Fruit fly (Drosophila melanogaster) whole organism, prepupa: Measurements from ENCODE around the gene Or83c.

Experiments
- Blimp-1 ChIP-seq: fragments of 200-800 bp; sonication (Bioruptor generic); optimal IDR thresholded peaks from 3 replicates; lab custom pipeline; 2017; ENCODE audit warnings: missing biosample characterization, missing genetic modification characterization, mild to moderate bottlenecking, moderate library complexity, missing genetic modification reagents
- CG10669 ChIP-seq: fragments of 200-800 bp; sonication (Bioruptor generic); optimal IDR thresholded peaks from 3 replicates; lab custom pipeline; 2018; ENCODE audit warnings: missing biosample characterization, mild to moderate bottlenecking, missing genetic modification characterization, moderate library complexity
- CG11294 ChIP-seq: fragments of 200-800 bp; sonication (Bioruptor generic); IDR thresholded peaks from 2 replicates; pipeline ENCODE4 v1.3.6; 2022; ENCODE audit warnings: missing biosample characterization, missing genetic modification characterization
- CG11762 ChIP-seq: fragments of 200-800 bp; sonication (Bioruptor generic); optimal IDR thresholded peaks from 3 replicates; lab custom pipeline; 2016; ENCODE audit warnings: missing biosample characterization, missing genetic modification characterization; ENCODE audit not compliant: insufficient read depth
- CG15336 ChIP-seq: fragments of 200-800 bp; sonication (Bioruptor generic); IDR thresholded peaks from 2 replicates; pipeline ENCODE4 v1.3.6; 2022; ENCODE audit warnings: missing biosample characterization, missing genetic modification characterization
- CG31627 ChIP-seq: fragments of 200-800 bp; sonication (Bioruptor generic); optimal IDR thresholded peaks from 3 replicates; lab custom pipeline; 2016; ENCODE audit warnings: missing biosample characterization, missing genetic modification characterization
- CG32006 ChIP-seq: fragments of 200-800 bp; sonication (Bioruptor generic); optimal IDR thresholded peaks from 3 replicates; lab custom pipeline; 2017; ENCODE audit warnings: missing biosample characterization, mild to moderate bottlenecking, missing genetic modification characterization
- CG34406 ChIP-seq: fragments of 200-800 bp; sonication (Bioruptor generic); optimal IDR thresholded peaks from 3 replicates; lab custom pipeline; 2016; ENCODE audit warnings: missing biosample characterization, missing genetic modification characterization
- CG6163 ChIP-seq: fragments of 200-800 bp; sonication (Bioruptor generic); IDR thresholded peaks from 3 replicates; pipeline ENCODE4 v1.3.6; 2022; ENCODE audit warnings: missing biosample characterization, missing genetic modification characterization
- CG6808 ChIP-seq: fragments of 200-800 bp; sonication (Bioruptor generic); optimal IDR thresholded peaks from 3 replicates; lab custom pipeline; 2017; ENCODE audit warnings: missing biosample characterization, missing genetic modification characterization, mild to moderate bottlenecking, moderate library complexity, missing genetic modification reagents
- CG6854 ChIP-seq: fragments of 200-800 bp; sonication (Bioruptor generic); optimal IDR thresholded peaks from 2 replicates; lab custom pipeline; 2017; ENCODE audit warnings: missing biosample characterization, mild to moderate bottlenecking, missing genetic modification characterization
- CG7368 ChIP-seq: fragments of 200-800 bp; sonication (Bioruptor generic); optimal IDR thresholded peaks from 3 replicates; lab custom pipeline; 2016; ENCODE audit warnings: missing biosample characterization, missing genetic modification characterization
- CG8119 ChIP-seq: fragments of 200-800 bp; sonication (Bioruptor generic); IDR thresholded peaks from 3 replicates; pipeline ENCODE4 v1.3.6; 2022; ENCODE audit warnings: missing biosample characterization, missing genetic modification characterization
- CG8319 ChIP-seq: fragments of 200-800 bp; sonication (Bioruptor generic); optimal IDR thresholded peaks from 3 replicates; lab custom pipeline; 2016; ENCODE audit warnings: missing biosample characterization, missing genetic modification characterization
- CG9139 ChIP-seq: fragments of 200-800 bp; sonication (Bioruptor generic); optimal IDR thresholded peaks from 3 replicates; lab custom pipeline; 2017; ENCODE audit warnings: missing biosample characterization, mild to moderate bottlenecking, missing genetic modification characterization
- Eip75B ChIP-seq: fragments of 200-800 bp; sonication (Bioruptor generic); optimal IDR thresholded peaks from 3 replicates; lab custom pipeline; 2016; ENCODE audit warnings: missing biosample characterization, missing genetic modification characterization
- Eip93F ChIP-seq: fragments of 200-800 bp; sonication (Bioruptor generic); optimal IDR thresholded peaks from 2 replicates; lab custom pipeline; 2016; ENCODE audit warnings: missing biosample characterization, mild to moderate bottlenecking, missing genetic modification characterization
- Gug ChIP-seq: fragments of 200-800 bp; sonication (Bioruptor generic); IDR thresholded peaks from 2 replicates; pipeline ENCODE4 v1.3.6; 2022; ENCODE audit warnings: missing biosample characterization, missing genetic modification characterization
- Hr38 ChIP-seq: sonication (Bioruptor generic); optimal IDR thresholded peaks from 2 replicates; lab custom pipeline; 2016; ENCODE audit warnings: missing biosample characterization, missing genetic modification characterization
- Hr39 ChIP-seq: fragments of 200-800 bp; sonication (Bioruptor generic); optimal IDR thresholded peaks from 2 replicates; lab custom pipeline; 2016; ENCODE audit warnings: missing biosample characterization, missing genetic modification characterization
- Hr4 ChIP-seq: fragments of 200-800 bp; sonication (Bioruptor generic); optimal IDR thresholded peaks from 3 replicates; lab custom pipeline; 2016; ENCODE audit warnings: missing biosample characterization, missing genetic modification characterization
- Lpt ChIP-seq: fragments of 200-800 bp; sonication (Bioruptor generic); optimal IDR thresholded peaks from 3 replicates; lab custom pipeline; 2016; ENCODE audit warnings: missing biosample characterization, missing genetic modification characterization
- OdsH ChIP-seq: fragments of 200-800 bp; sonication (Bioruptor generic); optimal IDR thresholded peaks from 3 replicates; lab custom pipeline; 2016; ENCODE audit warnings: missing biosample characterization, missing genetic modification characterization
- Smox ChIP-seq: fragments of 200-800 bp; sonication (Bioruptor generic); optimal IDR thresholded peaks from 3 replicates; lab custom pipeline; 2016; ENCODE audit warnings: missing biosample characterization, missing genetic modification characterization
- Sox102F ChIP-seq: fragments of 200-800 bp; sonication (Bioruptor generic); optimal IDR thresholded peaks from 2 replicates; lab custom pipeline; 2016; ENCODE audit warnings: missing biosample characterization, mild to moderate bottlenecking, missing genetic modification characterization
- Sox14 ChIP-seq: fragments of 200-800 bp; sonication (Bioruptor generic); optimal IDR thresholded peaks from 3 replicates; lab custom pipeline; 2016; ENCODE audit warnings: missing biosample characterization, missing genetic modification characterization
- Sox15 ChIP-seq: fragments of 200-800 bp; sonication (Bioruptor generic); optimal IDR thresholded peaks from 3 replicates; lab custom pipeline; 2016; ENCODE audit warnings: missing biosample characterization, missing genetic modification characterization
- achi ChIP-seq: fragments of 200-800 bp; sonication (Bioruptor generic); optimal IDR thresholded peaks from 3 replicates; lab custom pipeline; 2016; ENCODE audit warnings: missing biosample characterization, missing genetic modification characterization
- acj6 ChIP-seq: fragments of 200-800 bp; sonication (Bioruptor generic); optimal IDR thresholded peaks from 3 replicates; lab custom pipeline; 2016; ENCODE audit warnings: missing biosample characterization, missing genetic modification characterization
- cyc ChIP-seq: fragments of 200-800 bp; sonication (Bioruptor generic); optimal IDR thresholded peaks from 3 replicates; lab custom pipeline; 2016; ENCODE audit warnings: missing biosample characterization, missing genetic modification characterization
- dac ChIP-seq: fragments of 200-800 bp; sonication (Bioruptor generic); optimal IDR thresholded peaks from 2 replicates; lab custom pipeline; 2017; ENCODE audit warnings: missing biosample characterization, mild to moderate bottlenecking, missing genetic modification characterization
- eg ChIP-seq: fragments of 200-800 bp; sonication (Bioruptor generic); IDR thresholded peaks from 3 replicates; pipeline ENCODE4 v1.3.6; 2022; ENCODE audit warnings: missing biosample characterization, missing genetic modification characterization
- fd59A ChIP-seq: fragments of 200-800 bp; sonication (Bioruptor generic); optimal IDR thresholded peaks from 2 replicates; lab custom pipeline; 2017; ENCODE audit warnings: missing biosample characterization, mild to moderate bottlenecking, missing genetic modification characterization, missing genetic modification reagents
- fd85E ChIP-seq: fragments of 200-800 bp; sonication (Bioruptor generic); optimal IDR thresholded peaks from 3 replicates; lab custom pipeline; 2016; ENCODE audit warnings: missing biosample characterization, missing genetic modification characterization
- fkh ChIP-seq: fragments of 200-800 bp; sonication (Bioruptor generic); optimal IDR thresholded peaks from 3 replicates; lab custom pipeline; 2017; ENCODE audit warnings: missing biosample characterization, mild to moderate bottlenecking, missing genetic modification characterization, moderate library complexity
- net ChIP-seq: fragments of 200-800 bp; sonication (Bioruptor generic); optimal IDR thresholded peaks from 3 replicates; lab custom pipeline; 2016; ENCODE audit warnings: missing biosample characterization, missing genetic modification characterization
- pdm3 ChIP-seq: fragments of 200-800 bp; sonication (Bioruptor generic); optimal IDR thresholded peaks from 3 replicates; lab custom pipeline; 2016; ENCODE audit warnings: missing biosample characterization, missing genetic modification characterization
- salr ChIP-seq, 2 experiments: fragments of 200-800 bp; sonication (Bioruptor generic); optimal IDR thresholded peaks; 3 replicates each; lab custom pipeline; 2016 to 2018; ENCODE audit warnings: missing biosample characterization in 2 of 2, missing genetic modification characterization in 2 of 2, mild to moderate bottlenecking in 1 of 2
- spab ChIP-seq: fragments of 200-800 bp; sonication (Bioruptor generic); optimal IDR thresholded peaks from 2 replicates; lab custom pipeline; 2017; ENCODE audit warnings: missing biosample characterization, mild to moderate bottlenecking, missing genetic modification characterization, missing genetic modification reagents
- ss ChIP-seq, 2 experiments: fragments of 200-800 bp; sonication (Bioruptor generic); optimal IDR thresholded peaks; 2 replicates in 1 of 2; 3 replicates in 1 of 2; lab custom pipeline; 2017 to 2018; ENCODE audit warnings: mild to moderate bottlenecking in 2 of 2, missing biosample characterization in 2 of 2, missing genetic modification characterization in 2 of 2, moderate library complexity in 1 of 2
- vri ChIP-seq: fragments of 200-800 bp; sonication (Bioruptor generic); optimal IDR thresholded peaks from 3 replicates; lab custom pipeline; 2016; ENCODE audit warnings: missing biosample characterization, mild to moderate bottlenecking, missing genetic modification characterization

Gene Or83c

DNA sequence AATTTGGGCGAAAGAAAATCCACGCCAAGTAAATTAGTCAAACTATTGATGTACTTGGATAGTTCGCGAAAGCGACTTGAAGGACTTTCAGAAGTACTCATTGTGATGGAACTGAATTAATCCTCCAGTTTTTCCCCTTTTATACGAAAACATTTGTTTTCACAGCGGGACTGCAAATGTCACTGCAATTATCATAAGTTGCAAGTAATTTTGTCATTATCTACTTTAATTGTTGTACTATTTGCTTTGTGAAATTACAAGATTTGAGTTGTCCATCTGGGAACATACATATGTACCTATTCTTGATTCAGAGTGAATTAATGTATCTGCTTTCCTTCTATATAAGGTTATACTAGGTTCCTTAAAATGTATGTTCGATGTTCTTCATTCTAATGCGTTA, at the start of gene Or83c:
TSS of gene Or83c (minus strand) at position 101 of the 400 bp plus-strand sequence.
- TF ChIP-seq Smox (no peak), CG15336 (GFP tag; lab: Robert Waterston, UW) (no peak), CG11294 (GFP tag; lab: Robert Waterston, UW) (no peak), acj6 (no peak), Blimp-1 (GFP tag; lab: Kevin White, UChicago) (no peak), vri (GFP tag; lab: Kevin White, UChicago) (no peak), Lpt (GFP tag; lab: Kevin White, UChicago) (no peak), CG10669 (GFP tag; lab: Kevin White, UChicago) (no peak), Eip75B (GFP tag; lab: Kevin White, UChicago) (no peak), spab (GFP tag; lab: Kevin White, UChicago) (no peak), Hr39 (GFP tag; lab: Kevin White, UChicago) (no peak), fd59A (no peak)

- TF ChIP-seq fkh (GFP tag; lab: Kevin White, UChicago): no peak
- TF ChIP-seq CG6163 (GFP tag; lab: Robert Waterston, UW): no peak
- no peak for TF ChIP-seq CG8319 (GFP tag; lab: Kevin White, UChicago)
- no peak for TF ChIP-seq Gug
- TF ChIP-seq CG6854 (GFP tag; lab: Kevin White, UChicago): no peak
- TF ChIP-seq cyc (GFP tag; lab: Kevin White, UChicago): no peak
- TF ChIP-seq CG31627 (GFP tag; lab: Kevin White, UChicago): no peak
- no peak for TF ChIP-seq CG8119 (GFP tag; lab: Robert Waterston, UW)
- no peak for TF ChIP-seq spab (GFP tag; lab: Kevin White, UChicago)
- TF ChIP-seq Blimp-1 (GFP tag; lab: Kevin White, UChicago): no peak
- TF ChIP-seq CG34406 (GFP tag; lab: Kevin White, UChicago): no peak
- no peak for TF ChIP-seq CG6808 (GFP tag; lab: Kevin White, UChicago)
- no peak for TF ChIP-seq Smox
- TF ChIP-seq net (GFP tag; lab: Kevin White, UChicago): no peak
- TF ChIP-seq pdm3 (GFP tag; lab: Kevin White, UChicago): no peak
- no peak for TF ChIP-seq OdsH (GFP tag; lab: Kevin White, UChicago)
- TF ChIP-seq Hr4 (GFP tag; lab: Kevin White, UChicago): no peak
- TF ChIP-seq eg (GFP tag; lab: Robert Waterston, UW): no peak
- TF ChIP-seq dac (GFP tag; lab: Kevin White, UChicago): no peak
- no peak for TF ChIP-seq Lpt (GFP tag; lab: Kevin White, UChicago)
Observed at dm6 chr3R:6122292-6122691, 44.2 kb upstream of the Or83c start, which contains the start of gene Vha14-2. Gene Vha14-2 (plus strand): TSS chr3R:6122592.

dm6 chr3R:6112252-6112995, 34.3 kb upstream of the Or83c start, which contains the start of gene Obp83g:
Gene Obp83g (minus strand): TSS chr3R:6112302.
- peak; percentile 69 for TF ChIP-seq Hr39 (GFP tag; lab: Kevin White, UChicago)
- peak; percentile 58; the same call in 2 of the 3 replicates for TF ChIP-seq eg (GFP tag; lab: Robert Waterston, UW)
- peak; percentile 81 for TF ChIP-seq Hr4 (GFP tag; lab: Kevin White, UChicago)
- peak; percentile 78 for TF ChIP-seq CG15336 (GFP tag; lab: Robert Waterston, UW)
- TF ChIP-seq CG11294 (GFP tag; lab: Robert Waterston, UW): no peak
- peak; percentile 80 for TF ChIP-seq achi (GFP tag; lab: Kevin White, UChicago)
- peak; percentile 83 for TF ChIP-seq CG8119 (GFP tag; lab: Robert Waterston, UW)
- peak; percentile 54 for TF ChIP-seq dac (GFP tag; lab: Kevin White, UChicago)
- TF ChIP-seq CG10669 (GFP tag; lab: Kevin White, UChicago): peak; percentile 74
- TF ChIP-seq cyc (GFP tag; lab: Kevin White, UChicago): peak; percentile 65
- TF ChIP-seq Sox14 (GFP tag; lab: Kevin White, UChicago): peak; percentile 85
- TF ChIP-seq Smox: peak; percentile 69
- TF ChIP-seq fd85E (GFP tag; lab: Kevin White, UChicago): no peak
- TF ChIP-seq CG7368 (GFP tag; lab: Kevin White, UChicago): peak; percentile 66
- TF ChIP-seq Sox102F (GFP tag; lab: Kevin White, UChicago): peak; percentile 78
- peak; percentile 8 to 58 for TF ChIP-seq salr (GFP tag; optimal IDR thresholded peaks at IDR 0.05; lab: Kevin White, UChicago)
- peak; percentile 84 for TF ChIP-seq CG6808 (GFP tag; lab: Kevin White, UChicago)
- TF ChIP-seq OdsH (GFP tag; lab: Kevin White, UChicago): peak; percentile 75
- TF ChIP-seq CG34406 (GFP tag; lab: Kevin White, UChicago): peak; percentile 81
- TF ChIP-seq Lpt (GFP tag; lab: Kevin White, UChicago): peak; percentile 72
- peak; percentile 79 for TF ChIP-seq Eip75B (GFP tag; lab: Kevin White, UChicago)
- peak; percentile 69 for TF ChIP-seq Sox15
- peak; percentile 79 for TF ChIP-seq pdm3 (GFP tag; lab: Kevin White, UChicago)
- no peak for TF ChIP-seq fkh (GFP tag; lab: Kevin White, UChicago)
- TF ChIP-seq fd59A: peak; percentile 79
- peak; percentile 69 for TF ChIP-seq CG31627 (GFP tag; lab: Kevin White, UChicago)
- no peak for TF ChIP-seq Eip93F
- TF ChIP-seq Hr38 (GFP tag; lab: Kevin White, UChicago): no peak
- TF ChIP-seq CG9139 (GFP tag; lab: Kevin White, UChicago): peak; percentile 63
- TF ChIP-seq CG32006 (GFP tag; lab: Kevin White, UChicago): peak; percentile 83
- TF ChIP-seq Gug: peak; percentile 61
- TF ChIP-seq CG11762: peak; percentile 64
- TF ChIP-seq ss (GFP tag; optimal IDR thresholded peaks at IDR 0.05; lab: Kevin White, UChicago): peak; percentile 69 to 80
